Worm (Caenorhabditis elegans) whole organism, late embryonic: Measurements from ENCODE around the gene srsx-25.

Experiments used
- ceh-2 ChIP-seq: sonication (generic microtip); optimal IDR thresholded peaks from 2 replicates; lab custom pipeline; 2016; ENCODE audit warnings: missing genotype, missing genetic modification characterization, missing compliant biosample characterization
- ceh-24 ChIP-seq: sonication (generic microtip); optimal IDR thresholded peaks from 2 replicates; lab custom pipeline; 2016; ENCODE audit warnings: mild to moderate bottlenecking, missing genetic modification characterization, missing compliant biosample characterization
- dve-1 ChIP-seq: sonication (generic microtip); optimal IDR thresholded peaks from 2 replicates; lab custom pipeline; 2017; ENCODE audit warnings: antibody characterized with exemption, mild to moderate bottlenecking, missing genetic modification characterization, missing compliant biosample characterization
- elt-2 ChIP-seq: sonication (generic microtip); optimal IDR thresholded peaks from 2 replicates; lab custom pipeline; 2016; ENCODE audit warnings: missing genetic modification reagents, missing genetic modification characterization, missing compliant biosample characterization
- pha-4 ChIP-seq: fragments of 150-350 bp; optimal IDR thresholded peaks from 2 replicates; lab custom pipeline; 2018; ENCODE audit warnings: missing biosample characterization, missing genetic modification reagents, missing genetic modification characterization
- pqm-1 ChIP-seq: sonication (generic microtip); optimal IDR thresholded peaks from 2 replicates; lab custom pipeline; 2016; ENCODE audit warnings: missing genetic modification characterization, missing compliant biosample characterization
- sox-4 ChIP-seq: sonication (generic microtip); optimal IDR thresholded peaks from 2 replicates; lab custom pipeline; 2017; ENCODE audit warnings: mild to moderate bottlenecking, missing genetic modification characterization, inconsistent platforms, missing compliant biosample characterization

DNA sequence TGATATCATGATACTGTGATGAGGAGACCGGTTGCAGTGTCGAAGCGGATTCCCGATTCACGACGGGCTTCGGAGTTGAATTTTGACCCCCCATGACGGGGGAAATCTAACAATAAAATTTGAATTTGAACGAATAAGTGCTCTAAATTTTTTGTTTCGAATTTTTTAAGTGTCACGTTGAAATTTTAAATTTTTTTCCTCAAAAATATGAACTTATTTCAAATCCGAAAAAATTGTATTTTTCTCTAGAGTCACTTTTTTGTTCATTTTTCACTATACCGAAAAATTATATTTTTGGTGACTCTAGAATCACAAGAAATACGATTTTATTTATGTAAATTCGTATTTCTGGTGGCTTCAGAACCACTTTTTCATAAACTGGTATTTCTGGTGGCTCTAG lies 6.5 kb upstream of the srsx-25 start, which contains the start of gene W02A2.8:
- no peak for TF ChIP-seq sox-4 (tag; lab: Kevin White, UChicago)
- no peak for TF ChIP-seq elt-2
- no peak for TF ChIP-seq dve-1 (tag; lab: Kevin White, UChicago)
- TF ChIP-seq ceh-24 (tag; lab: Kevin White, UChicago): no peak
- no peak for TF ChIP-seq pqm-1 (tag; lab: Kevin White, UChicago)
- TF ChIP-seq ceh-2 (tag; lab: Kevin White, UChicago): no peak
- no peak for TF ChIP-seq pha-4 (tag; lab: Kevin White, UChicago)
